Worm (Caenorhabditis elegans): ENCODE results near the gene ufm-1.

DNA sequence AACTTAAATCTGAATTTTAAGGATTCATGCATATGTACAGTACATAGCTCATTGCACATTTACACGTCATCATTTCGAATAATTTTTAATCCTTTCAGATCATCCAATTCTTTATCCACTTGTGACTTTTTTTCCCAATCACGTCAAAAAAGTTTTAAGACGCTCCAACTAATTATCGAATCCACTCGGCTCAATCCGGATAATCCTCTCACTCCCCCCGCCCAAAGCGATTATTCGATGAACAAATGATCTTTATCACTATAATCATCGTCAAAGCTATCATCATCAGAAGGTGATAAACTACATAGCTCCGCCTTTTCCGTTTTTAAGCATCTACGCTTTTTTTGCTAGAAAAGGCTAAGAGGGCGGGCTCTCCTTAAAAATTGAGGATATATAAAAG lies 21.2 kb upstream of the ufm-1 start:
- no peak for TF ChIP-seq ref-1 (GFP tag; conservative IDR thresholded peaks at IDR 0.05)
- no peak for TF ChIP-seq flt-1 (GFP tag; IDR thresholded peaks at IDR 0.05)
- no peak for TF ChIP-seq tab-1 (GFP tag; IDR thresholded peaks at IDR 0.05)
- no peak for TF ChIP-seq cog-1 (tag; optimal IDR thresholded peaks at IDR 0.05)
- no peak for TF ChIP-seq ztf-23 (GFP tag; IDR thresholded peaks at IDR 0.05)
- no peak for TF ChIP-seq med-1 (GFP tag; optimal IDR thresholded peaks at IDR 0.05; ENCODE audit: insufficient read depth)
- no peak for TF ChIP-seq T22C8.4 (GFP tag; IDR thresholded peaks at IDR 0.05)

Data from whole organism, midembryonic.